Worm (Caenorhabditis elegans): ENCODE data around the gene sec-20.

- no peak for TF ChIP-seq him-1 (tag; optimal IDR thresholded peaks at IDR 0.05)
- TF ChIP-seq dao-5 (tag; optimal IDR thresholded peaks at IDR 0.05), result no peak
Measured at ce11 chrIII:180963-181362, 10.9 kb upstream of the sec-20 start, which contains the start of gene F40G9.5.

All from whole organism, L4/young adult.